Fruit fly (Drosophila melanogaster): ENCODE measurements around the gene CG14712.

The CG14712 gene

DNA sequence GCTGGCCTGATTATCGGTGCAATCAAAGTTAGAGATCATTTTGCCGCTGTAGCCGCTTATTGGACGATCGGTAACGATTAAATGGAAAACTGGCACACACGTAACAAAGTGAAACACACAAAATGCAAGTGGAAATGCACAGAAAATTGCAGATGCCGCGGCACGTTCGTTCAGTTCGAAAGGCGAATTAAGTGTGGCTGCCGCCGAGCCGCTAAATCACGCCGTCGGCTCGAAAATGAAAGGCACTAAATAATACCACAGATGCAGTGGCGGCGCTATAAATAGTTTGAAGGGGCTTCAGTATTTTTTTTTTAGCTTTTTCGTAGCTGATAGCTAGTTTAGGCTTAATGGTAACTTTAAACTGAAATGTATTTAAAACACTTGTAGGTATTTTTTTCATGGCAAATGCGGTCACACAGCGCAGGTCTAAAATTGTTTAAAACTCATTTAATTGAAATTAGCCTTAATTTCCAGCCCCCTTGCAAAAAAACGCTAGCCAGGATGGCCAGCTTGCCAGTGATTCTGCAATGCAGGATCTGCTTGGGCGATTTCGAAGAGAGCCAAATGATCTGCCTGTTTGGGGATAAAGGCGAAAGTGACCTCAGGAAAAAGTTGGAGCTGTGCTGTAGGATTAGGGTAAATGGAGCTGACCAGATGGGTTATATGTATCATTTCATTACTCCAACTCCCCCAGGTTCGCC lies 8.7 kb upstream of the CG14712 start, which contains the start of the genes Jupiter and CG14710 (continued):
- TF ChIP-seq CG4707 (GFP tag; optimal IDR thresholded peaks at IDR 0.05) (no peak), CG4820 (GFP tag; optimal IDR thresholded peaks at IDR 0.05) (peak; percentile 58), repo (GFP tag; optimal IDR thresholded peaks at IDR 0.05) (peak; percentile 62), H15 (GFP tag; IDR thresholded peaks at IDR 0.05) (peak; percentile 66; the same call in 2 of the 3 replicates), pzg (GFP tag; optimal IDR thresholded peaks at IDR 0.05) (peak; percentile 99), CG14860 (GFP tag; IDR thresholded peaks at IDR 0.05; ENCODE audit: partially characterized antibody) (no peak), CG10959 (GFP tag; IDR thresholded peaks at IDR 0.05) (0 out of 2 replicates have a peak, but pooled peaks have one; percentile 18), CG14667 (GFP tag; IDR thresholded peaks at IDR 0.05) (peak; percentile 53; the same call in 1 of the 2 replicates), Dref (GFP tag; IDR thresholded peaks at IDR 0.05) (peak; percentile 49), CG10431 (GFP tag; optimal IDR thresholded peaks at IDR 0.05) (peak; percentile 31), CG6791 (GFP tag; IDR thresholded peaks at IDR 0.05; ENCODE audit: partially characterized antibody) (0 out of 3 replicates have a peak, but pooled peaks have one; percentile 40), fd96Cb (tag; optimal IDR thresholded peaks at IDR 0.05) (peak; percentile 14), grn (GFP tag; optimal IDR thresholded peaks at IDR 0.05) (peak; percentile 23), HmgZ (tag; optimal IDR thresholded peaks at IDR 0.05) (peak; percentile 86), CG12744 (GFP tag; optimal IDR thresholded peaks at IDR 0.05) (peak; percentile 58), ash1 (GFP tag; optimal IDR thresholded peaks at IDR 0.05) (no peak), Doc2 (GFP tag; IDR thresholded peaks at IDR 0.05) (no peak), CG4424 (GFP tag; optimal IDR thresholded peaks at IDR 0.05) (peak; percentile 64), CG32772 (GFP tag; IDR thresholded peaks at IDR 0.05) (peak; percentile 68), Meics (GFP tag; optimal IDR thresholded peaks at IDR 0.05) (peak; percentile 43), pan (optimal IDR thresholded peaks at IDR 0.05) (no peak), pan (GFP tag; optimal IDR thresholded peaks at IDR 0.05 in 1 of 2, IDR thresholded peaks at IDR 0.05 in 1 of 2) (peak in 1 of 2 experiments; percentile 45), esg (GFP tag; conservative IDR thresholded peaks at IDR 0.05) (peak; percentile 31; the same call in 1 of the 2 replicates), slp2 (GFP tag; optimal IDR thresholded peaks at IDR 0.05) (peak; percentile 69), CG2712 (tag; optimal IDR thresholded peaks at IDR 0.05) (peak; percentile 78), Eip74EF (GFP tag; optimal IDR thresholded peaks at IDR 0.05) (no peak), CG5245 (GFP tag; optimal IDR thresholded peaks at IDR 0.05) (peak; percentile 31), GATAe (GFP tag; conservative IDR thresholded peaks at IDR 0.05) (no peak), jing (GFP tag; optimal IDR thresholded peaks at IDR 0.05) (peak; percentile 13), Asciz (GFP tag; optimal IDR thresholded peaks at IDR 0.05) (no peak), sens (GFP tag) (peak; percentile 97), Stat92E (GFP tag; optimal IDR thresholded peaks at IDR 0.05) (peak in 1 of 3 experiments; percentile 47), unc-4 (GFP tag; IDR thresholded peaks at IDR 0.05; ENCODE audit: partially characterized antibody) (0 out of 2 replicates have a peak, but pooled peaks have one; percentile 30), Awh (GFP tag; IDR thresholded peaks at IDR 0.05) (no peak), dm (GFP tag; optimal IDR thresholded peaks at IDR 0.05) (peak; percentile 80), Atf6 (GFP tag; IDR thresholded peaks at IDR 0.05) (0 out of 2 replicates have a peak, but pooled peaks have one; percentile 39), lmd (GFP tag; IDR thresholded peaks at IDR 0.05) (peak; percentile 63; the same call in 1 of the 2 replicates), BEAF-32 (GFP tag; optimal IDR thresholded peaks at IDR 0.05) (peak; percentile 58), dysf (GFP tag; IDR thresholded peaks at IDR 0.05) (peak; percentile 65), Hey (tag; optimal IDR thresholded peaks at IDR 0.05) (no peak), vvl (GFP tag; IDR thresholded peaks at IDR 0.05) (peak; percentile 91), E2f1 (GFP tag; IDR thresholded peaks at IDR 0.05) (peak; percentile 41; the same call in 1 of the 2 replicates), lilli (GFP tag; optimal IDR thresholded peaks at IDR 0.05) (peak; percentile 89), ftz-f1 (GFP tag; optimal IDR thresholded peaks at IDR 0.05) (peak; percentile 48), Elba2 (GFP tag; optimal IDR thresholded peaks at IDR 0.05) (peak; percentile 46), abd-A (tag; optimal IDR thresholded peaks at IDR 0.05) (no peak), Sox102F (GFP tag; optimal IDR thresholded peaks at IDR 0.05) (peak; percentile 38), gem (tag; optimal IDR thresholded peaks at IDR 0.05) (peak; percentile 74), ci (GFP tag; IDR thresholded peaks at IDR 0.05) (peak; percentile 77)

Data from whole organism, embryonic.